Worm (Caenorhabditis elegans): ENCODE results near the gene F25E5.16.

DNA sequence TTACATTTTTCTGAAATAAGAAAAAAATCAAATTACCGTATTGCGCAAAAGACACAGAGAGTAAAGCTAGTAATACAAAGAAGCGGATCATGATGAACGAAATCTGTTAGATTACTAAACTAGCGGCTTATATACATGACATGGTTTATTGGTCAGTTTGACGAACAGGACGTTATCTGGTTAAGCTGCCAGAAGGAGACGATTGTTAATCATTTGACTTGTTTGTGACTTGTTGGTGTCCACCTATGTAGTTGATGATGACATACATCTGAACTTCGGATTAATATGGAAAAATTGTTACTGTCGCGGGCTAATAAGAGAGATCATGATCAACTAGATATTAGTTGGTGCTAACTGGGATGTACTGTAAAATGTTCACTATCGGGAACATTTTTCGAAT is 38.0 kb upstream of the F25E5.16 start, which contains the start of gene cnc-9:
- TF ChIP-seq C08G9.2 (tag; optimal IDR thresholded peaks at IDR 0.05), result no peak
- TF ChIP-seq nhr-11 (tag; optimal IDR thresholded peaks at IDR 0.05), result no peak
- no peak for TF ChIP-seq pha-4 (tag; optimal IDR thresholded peaks at IDR 0.05)
